Fruit fly (Drosophila melanogaster) whole organism, prepupa: Measurements from ENCODE around the gene nanos.

Experiments
- CG32006 ChIP-seq: fragments of 200-800 bp; sonication (Bioruptor generic); optimal IDR thresholded peaks from 3 replicates; lab custom pipeline; 2017; ENCODE audit warnings: missing biosample characterization, mild to moderate bottlenecking, missing genetic modification characterization
- CG8119 ChIP-seq: fragments of 200-800 bp; sonication (Bioruptor generic); IDR thresholded peaks from 3 replicates; pipeline ENCODE4 v1.3.6; 2022; ENCODE audit warnings: missing biosample characterization, missing genetic modification characterization
- Hr4 ChIP-seq: fragments of 200-800 bp; sonication (Bioruptor generic); optimal IDR thresholded peaks from 3 replicates; lab custom pipeline; 2016; ENCODE audit warnings: missing biosample characterization, missing genetic modification characterization
- achi ChIP-seq: fragments of 200-800 bp; sonication (Bioruptor generic); optimal IDR thresholded peaks from 3 replicates; lab custom pipeline; 2016; ENCODE audit warnings: missing biosample characterization, missing genetic modification characterization
- acj6 ChIP-seq: fragments of 200-800 bp; sonication (Bioruptor generic); optimal IDR thresholded peaks from 3 replicates; lab custom pipeline; 2016; ENCODE audit warnings: missing biosample characterization, missing genetic modification characterization
- eg ChIP-seq: fragments of 200-800 bp; sonication (Bioruptor generic); IDR thresholded peaks from 3 replicates; pipeline ENCODE4 v1.3.6; 2022; ENCODE audit warnings: missing biosample characterization, missing genetic modification characterization
- esn ChIP-seq: fragments of 200-800 bp; sonication (Bioruptor generic); optimal IDR thresholded peaks from 2 replicates; lab custom pipeline; 2016; ENCODE audit warnings: missing biosample characterization, mild to moderate bottlenecking, missing genetic modification characterization, moderate library complexity
- fd59A ChIP-seq: fragments of 200-800 bp; sonication (Bioruptor generic); optimal IDR thresholded peaks from 2 replicates; lab custom pipeline; 2017; ENCODE audit warnings: missing biosample characterization, mild to moderate bottlenecking, missing genetic modification characterization, missing genetic modification reagents
- lz ChIP-seq: fragments of 200-800 bp; sonication (Bioruptor generic); optimal IDR thresholded peaks from 3 replicates; lab custom pipeline; 2016; ENCODE audit warnings: missing biosample characterization, missing genetic modification characterization
- ss ChIP-seq, 2 experiments: fragments of 200-800 bp; sonication (Bioruptor generic); optimal IDR thresholded peaks; 2 replicates in 1 of 2; 3 replicates in 1 of 2; lab custom pipeline; 2017 to 2018; ENCODE audit warnings: mild to moderate bottlenecking in 2 of 2, missing biosample characterization in 2 of 2, missing genetic modification characterization in 2 of 2, moderate library complexity in 1 of 2
- topi ChIP-seq: fragments of 200-800 bp; sonication (Bioruptor generic); optimal IDR thresholded peaks from 3 replicates; lab custom pipeline; 2016; ENCODE audit warnings: missing biosample characterization, missing genetic modification characterization

DNA sequence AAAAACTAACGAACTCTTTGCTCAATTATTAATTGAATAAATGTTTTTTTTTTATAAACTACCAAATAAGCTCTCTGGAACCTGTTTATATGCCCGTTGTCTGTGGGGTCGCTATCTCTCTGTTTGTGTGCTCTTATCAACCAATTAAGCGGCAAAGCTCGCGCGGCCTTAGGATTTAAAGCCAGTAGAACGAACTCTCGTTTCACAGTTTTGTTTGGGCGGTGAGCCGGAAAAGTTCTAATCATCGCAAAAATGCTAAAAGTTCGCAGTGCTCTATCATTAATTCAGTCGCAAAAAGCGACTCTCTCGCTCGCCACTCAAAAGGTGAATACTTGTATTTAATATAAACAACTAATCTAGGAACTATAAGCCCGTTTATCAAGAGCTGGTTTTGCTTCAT is 22.1 kb upstream of the nanos start, which contains the start of gene Cyp12a4:
- TF ChIP-seq CG8119 (GFP tag; lab: Robert Waterston, UW) (no peak), topi (GFP tag; lab: Kevin White, UChicago) (no peak), esn (GFP tag; lab: Kevin White, UChicago) (no peak), CG32006 (GFP tag; lab: Kevin White, UChicago) (no peak), fd59A (GFP tag; lab: Kevin White, UChicago) (no peak), Hr4 (GFP tag; lab: Kevin White, UChicago) (no peak), eg (GFP tag; lab: Robert Waterston, UW) (no peak), achi (GFP tag; lab: Kevin White, UChicago) (no peak), acj6 (GFP tag; lab: Kevin White, UChicago) (no peak), ss (GFP tag; optimal IDR thresholded peaks at IDR 0.05; lab: Kevin White, UChicago) (no peak), lz (GFP tag; lab: Kevin White, UChicago) (no peak)
